Worm (Caenorhabditis elegans): ENCODE measurements around the gene F07G6.2.

The F07G6.2 gene

DNA sequence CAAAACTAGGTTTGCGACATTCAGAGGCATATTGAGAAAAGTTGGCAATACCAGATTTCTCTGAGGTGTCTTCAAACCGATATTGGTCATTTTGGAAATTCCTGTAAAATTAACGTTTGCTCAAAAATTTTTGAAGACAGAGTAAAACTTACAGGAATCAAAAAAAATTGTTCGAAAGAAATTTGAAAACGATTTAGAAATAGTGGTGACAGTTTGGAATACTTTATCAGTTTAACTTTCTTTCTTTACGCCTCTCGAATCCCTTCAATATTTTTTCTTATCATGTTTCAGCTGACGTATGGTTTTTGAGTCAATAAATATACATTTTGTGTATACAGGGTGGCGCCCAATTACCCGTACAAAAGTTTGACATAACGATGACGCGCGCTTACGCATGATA is 8.7 kb upstream of the F07G6.2 start, which contains the start of gene fbxa-53:
TSS of gene fbxa-53 (minus strand) at position 101 of the 400 bp plus-strand sequence.
- TF ChIP-seq ceh-43 (GFP tag; optimal IDR thresholded peaks at IDR 0.05), result no peak
- no peak for TF ChIP-seq mep-1 (tag; optimal IDR thresholded peaks at IDR 0.05)
- TF ChIP-seq nhr-237 (tag; optimal IDR thresholded peaks at IDR 0.05), result no peak
- no peak for TF ChIP-seq sem-2 (GFP tag; optimal IDR thresholded peaks at IDR 0.05)
- no peak for TF ChIP-seq ztf-11 (tag; optimal IDR thresholded peaks at IDR 0.05)
- no peak for TF ChIP-seq unc-120 (tag; optimal IDR thresholded peaks at IDR 0.05; ENCODE audit: poor library complexity, severe bottlenecking)

DNA sequence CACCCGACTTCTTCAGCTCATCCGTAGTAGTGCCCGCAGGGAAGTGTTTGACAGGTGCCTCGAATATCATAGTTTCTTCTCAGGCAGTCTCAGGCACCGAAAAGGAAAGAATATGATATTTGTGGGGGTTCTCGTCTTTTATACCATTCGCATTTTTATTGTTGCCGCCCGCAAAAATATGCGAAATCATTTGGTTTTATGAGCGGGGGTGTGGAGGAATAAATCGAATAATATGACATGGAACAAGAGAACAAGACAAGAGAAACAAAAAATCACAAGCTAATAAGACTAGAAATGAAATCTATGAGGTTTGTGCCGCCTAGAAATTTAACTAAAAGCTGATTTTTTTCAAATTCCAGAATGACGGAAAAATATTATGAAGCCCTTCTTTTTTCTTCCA is 6.8 kb upstream of the F07G6.2 start, which contains the start of gene F07G6.8:
TSS of gene F07G6.8 (minus strand) at position 101 of the 400 bp plus-strand sequence.
- no peak for TF ChIP-seq ham-2 (GFP tag; optimal IDR thresholded peaks at IDR 0.05)
- no peak for TF ChIP-seq M03D4.4 (tag; optimal IDR thresholded peaks at IDR 0.05)
- no peak for TF ChIP-seq nhr-2 (tag; optimal IDR thresholded peaks at IDR 0.05)
- no peak for TF ChIP-seq elt-3 (tag; optimal IDR thresholded peaks at IDR 0.05)
- TF ChIP-seq ceh-43 (GFP tag; optimal IDR thresholded peaks at IDR 0.05), result no peak
- TF ChIP-seq nhr-12 (tag; optimal IDR thresholded peaks at IDR 0.05), result no peak
- no peak for TF ChIP-seq flh-1 (GFP tag; optimal IDR thresholded peaks at IDR 0.05)
- TF ChIP-seq ceh-39 (tag; optimal IDR thresholded peaks at IDR 0.05), result no peak
- no peak for TF ChIP-seq blmp-1 (tag; optimal IDR thresholded peaks at IDR 0.05)
- no peak for TF ChIP-seq ces-1 (GFP tag; optimal IDR thresholded peaks at IDR 0.05)
- TF ChIP-seq hlh-1 (tag; optimal IDR thresholded peaks at IDR 0.05), result no peak
- TF ChIP-seq nhr-76 (tag; optimal IDR thresholded peaks at IDR 0.05), result no peak
- TF ChIP-seq pha-4 (tag; optimal IDR thresholded peaks at IDR 0.05), result no peak
- TF ChIP-seq zip-8 (tag; optimal IDR thresholded peaks at IDR 0.05), result no peak
- no peak for TF ChIP-seq nhr-28 (tag; optimal IDR thresholded peaks at IDR 0.05)

DNA sequence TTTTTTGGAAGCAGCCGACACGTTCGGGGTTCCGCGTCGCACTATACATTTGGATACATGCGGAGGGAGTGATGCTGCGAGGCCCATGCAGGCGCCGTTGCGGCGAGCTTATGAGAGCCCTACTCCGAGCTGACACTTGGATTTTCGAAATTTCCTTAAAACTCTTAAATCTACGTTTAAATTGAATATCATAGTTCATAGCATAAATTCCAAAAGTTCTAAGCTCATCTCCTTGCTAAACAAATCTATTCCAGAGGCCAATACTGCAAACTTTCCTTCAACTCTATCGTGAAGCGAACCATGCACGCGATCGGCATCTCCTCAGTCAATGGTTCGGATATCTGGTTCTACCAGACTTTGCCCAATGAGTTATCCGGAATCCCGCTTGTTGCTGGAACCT is 2.4 kb downstream of the F07G6.2 start, which contains the start of gene dgn-3:
TSS of gene dgn-3 (plus strand) at position 301 of the 400 bp plus-strand sequence.
- TF ChIP-seq unc-62 (GFP tag; optimal IDR thresholded peaks at IDR 0.05), result no peak
- TF ChIP-seq tbx-8 (GFP tag; optimal IDR thresholded peaks at IDR 0.05), result no peak
- no peak for TF ChIP-seq ceh-83 (GFP tag; optimal IDR thresholded peaks at IDR 0.05)
- no peak for TF ChIP-seq mls-2 (tag; optimal IDR thresholded peaks at IDR 0.05)
- no peak for TF ChIP-seq ceh-43 (GFP tag; optimal IDR thresholded peaks at IDR 0.05)
- no peak for TF ChIP-seq mep-1 (tag; optimal IDR thresholded peaks at IDR 0.05)
- no peak for TF ChIP-seq lsy-2 (tag; optimal IDR thresholded peaks at IDR 0.05)
- no peak for TF ChIP-seq lin-13 (tag; optimal IDR thresholded peaks at IDR 0.05)
- no peak for TF ChIP-seq M03D4.4 (tag; optimal IDR thresholded peaks at IDR 0.05)
- TF ChIP-seq lin-32 (GFP tag; optimal IDR thresholded peaks at IDR 0.05), result no peak
- no peak for TF ChIP-seq elt-3 (tag; optimal IDR thresholded peaks at IDR 0.05)
- no peak for TF ChIP-seq nhr-28 (tag; optimal IDR thresholded peaks at IDR 0.05)
- TF ChIP-seq zip-8 (tag; optimal IDR thresholded peaks at IDR 0.05), result no peak
- no peak for TF ChIP-seq ces-1 (GFP tag; optimal IDR thresholded peaks at IDR 0.05)
- TF ChIP-seq elt-1 (tag; optimal IDR thresholded peaks at IDR 0.05; ENCODE audit: borderline replicate concordance, insufficient read depth), result no peak
- no peak for TF ChIP-seq unc-39 (tag; optimal IDR thresholded peaks at IDR 0.05)
- no peak for TF ChIP-seq blmp-1 (tag; optimal IDR thresholded peaks at IDR 0.05)

DNA sequence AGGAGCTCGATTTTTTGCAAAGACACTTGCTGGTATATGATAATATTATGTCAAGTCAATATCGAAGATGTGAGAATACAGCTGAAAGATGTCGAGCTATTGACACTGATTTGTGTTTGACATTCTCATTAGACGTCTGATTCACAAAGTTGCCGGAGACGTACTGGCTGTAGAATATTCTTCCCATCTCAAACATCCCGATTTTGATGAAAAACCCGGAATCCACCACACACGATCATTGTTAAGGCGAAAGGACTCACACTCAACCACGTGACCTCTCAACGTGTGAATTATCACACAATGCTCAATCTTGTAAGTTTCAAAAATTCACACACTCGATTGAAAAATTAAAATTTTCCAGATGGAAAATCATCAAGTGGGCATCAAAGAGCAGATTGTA is 8.8 kb downstream of the F07G6.2 start, which contains the start of gene F07G6.12:
TSS of gene F07G6.12 (plus strand) at position 301 of the 400 bp plus-strand sequence.
- TF ChIP-seq ceh-39 (tag; optimal IDR thresholded peaks at IDR 0.05) (no peak), unc-62 (GFP tag; optimal IDR thresholded peaks at IDR 0.05) (no peak), sem-2 (GFP tag; optimal IDR thresholded peaks at IDR 0.05) (no peak), snpc-4 (tag; optimal IDR thresholded peaks at IDR 0.05) (no peak), nhr-76 (tag; optimal IDR thresholded peaks at IDR 0.05) (no peak), ceh-43 (GFP tag; optimal IDR thresholded peaks at IDR 0.05) (no peak), pha-4 (tag; optimal IDR thresholded peaks at IDR 0.05) (no peak), ceh-83 (GFP tag; optimal IDR thresholded peaks at IDR 0.05) (no peak), drap-1 (GFP tag; optimal IDR thresholded peaks at IDR 0.05) (no peak), nhr-237 (tag; optimal IDR thresholded peaks at IDR 0.05) (no peak), ces-1 (GFP tag; optimal IDR thresholded peaks at IDR 0.05) (no peak), ham-2 (GFP tag; optimal IDR thresholded peaks at IDR 0.05) (no peak), elt-3 (tag; optimal IDR thresholded peaks at IDR 0.05) (no peak), tbx-8 (GFP tag; optimal IDR thresholded peaks at IDR 0.05) (no peak), bed-3 (GFP tag; optimal IDR thresholded peaks at IDR 0.05) (no peak), elt-1 (tag; optimal IDR thresholded peaks at IDR 0.05; ENCODE audit: borderline replicate concordance, insufficient read depth) (no peak), cnd-1 (tag; optimal IDR thresholded peaks at IDR 0.05) (no peak), mep-1 (tag; optimal IDR thresholded peaks at IDR 0.05) (no peak), nhr-2 (tag; optimal IDR thresholded peaks at IDR 0.05) (no peak)

Measured in whole organism, mixed stage, embryonic.